Fruit fly (Drosophila melanogaster): Measurements from ENCODE around the gene Vps13B.

DNA sequence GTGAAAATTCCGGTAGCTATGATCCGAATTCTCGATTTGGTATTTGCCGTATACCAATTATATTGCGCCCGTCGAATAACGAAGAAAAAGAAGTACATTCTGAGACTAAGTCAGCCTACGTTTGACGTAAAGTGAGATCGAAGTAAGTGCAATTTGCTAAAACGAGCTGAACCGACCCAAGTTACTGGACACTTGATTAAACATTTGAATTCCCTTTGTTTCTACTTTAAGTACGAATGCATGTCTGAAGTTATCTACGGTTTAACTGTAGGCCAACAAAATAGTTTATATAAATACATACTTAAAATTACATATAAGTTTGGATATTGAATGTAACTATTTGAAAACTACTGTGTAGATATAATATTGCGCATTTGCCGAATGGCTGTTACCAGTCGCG is 5.5 kb upstream of the Vps13B start, which contains the start of gene alpha-Man-Ic:
- TF ChIP-seq hth (optimal IDR thresholded peaks at IDR 0.05), result no peak
- no peak for TF ChIP-seq fd3F (GFP tag; optimal IDR thresholded peaks at IDR 0.05)
- TF ChIP-seq Ets65A (GFP tag), result no peak
- TF ChIP-seq danr (GFP tag; IDR thresholded peaks at IDR 0.05), result no peak
- TF ChIP-seq tx (GFP tag; optimal IDR thresholded peaks at IDR 0.05), result no peak
- TF ChIP-seq bbx (GFP tag; IDR thresholded peaks at IDR 0.05; ENCODE audit: partially characterized antibody), result no peak
- TF ChIP-seq btn (GFP tag; optimal IDR thresholded peaks at IDR 0.05), result no peak
- TF ChIP-seq Sry-δ (GFP tag; optimal IDR thresholded peaks at IDR 0.05), result no peak
- TF ChIP-seq CG10147 (GFP tag; optimal IDR thresholded peaks at IDR 0.05), result no peak

Measured in whole organism, embryonic.